Worm (Caenorhabditis elegans) whole organism, L4 larva: Measurements from ENCODE around the gene srd-12.
A peak's percentile ranks its signal among the peaks of the same experiment; 100 is the strongest.

Source experiments
- D1046.2 ChIP-seq: fragments of 200-800 bp; sonication (Bioruptor generic); IDR thresholded peaks from 2 replicates; pipeline ENCODE4 v1.3.6; 2022; ENCODE audit warnings: missing genetic modification characterization, missing compliant biosample characterization
- F10B5.3 ChIP-seq: sonication (generic microtip); optimal IDR thresholded peaks from 2 replicates; lab custom pipeline; 2016; ENCODE audit warnings: mild to moderate bottlenecking, missing genetic modification characterization, missing compliant biosample characterization
- F26F4.8 ChIP-seq: fragments of 200-800 bp; sonication (Bioruptor generic); conservative IDR thresholded peaks from 2 replicates; pipeline ENCODE4 v1.3.6; 2022; ENCODE audit warnings: missing genetic modification characterization, missing compliant biosample characterization
- F37D6.2 ChIP-seq: sonication (generic microtip); optimal IDR thresholded peaks from 2 replicates; lab custom pipeline; 2016; ENCODE audit warnings: mild to moderate bottlenecking, missing genetic modification characterization, missing compliant biosample characterization
- F44E2.7 ChIP-seq: fragments of 200-800 bp; sonication (Bioruptor generic); IDR thresholded peaks from 2 replicates; pipeline ENCODE4 v2.1.2; 2022; ENCODE audit warnings: missing genetic modification characterization, missing compliant biosample characterization
- F49E8.2 ChIP-seq: sonication (generic microtip); optimal IDR thresholded peaks from 2 replicates; lab custom pipeline; 2016; ENCODE audit warnings: missing compliant biosample characterization, mild to moderate bottlenecking, missing genetic modification characterization, borderline replicate concordance
- R02D3.7 ChIP-seq: fragments of 150-350 bp; sonication (generic microtip); optimal IDR thresholded peaks from 3 replicates; lab custom pipeline; 2014; ENCODE audit warnings: missing biosample characterization, missing genetic modification characterization
- T26A8.4 ChIP-seq: fragments of 200-800 bp; sonication (Bioruptor generic); IDR thresholded peaks from 2 replicates; pipeline ENCODE4 v1.3.6; 2022; ENCODE audit warnings: missing genetic modification characterization, missing compliant biosample characterization
- Y105C5A.15 ChIP-seq: fragments of 200-800 bp; sonication (Bioruptor generic); IDR thresholded peaks from 2 replicates; pipeline ENCODE4 v1.3.6; 2022; ENCODE audit warnings: missing genetic modification characterization, missing compliant biosample characterization
- Y48G9A.11 ChIP-seq: fragments of 200-800 bp; sonication (Bioruptor generic); IDR thresholded peaks from 2 replicates; pipeline ENCODE4 v1.3.6; 2022; ENCODE audit warnings: missing genetic modification reagents, missing genetic modification characterization, missing compliant biosample characterization
- Y5F2A.4 ChIP-seq: fragments of 200-800 bp; sonication (Bioruptor generic); optimal IDR thresholded peaks from 2 replicates; lab custom pipeline; 2018; ENCODE audit warnings: mild to moderate bottlenecking, missing genetic modification characterization, missing compliant biosample characterization
- ZK337.2 ChIP-seq: fragments of 200-800 bp; sonication (Bioruptor generic); IDR thresholded peaks from 2 replicates; pipeline ENCODE4 v1.3.6; 2022; ENCODE audit warnings: missing genetic modification reagents, missing genetic modification characterization, missing compliant biosample characterization
- aha-1 ChIP-seq: fragments of 150-350 bp; peaks from one replicate; lab custom pipeline; 2014; ENCODE audit warnings: missing biosample characterization, missing genetic modification characterization
- arid-1 ChIP-seq: fragments of 200-800 bp; sonication (Bioruptor generic); conservative IDR thresholded peaks from 2 replicates; pipeline ENCODE4 v1.3.6; 2022; ENCODE audit warnings: missing genetic modification reagents, missing genetic modification characterization, missing compliant biosample characterization
- ceh-62 ChIP-seq: sonication (generic microtip); optimal IDR thresholded peaks from 2 replicates; lab custom pipeline; 2017; ENCODE audit warnings: missing biosample characterization, missing genetic modification characterization
- ceh-82 ChIP-seq: sonication (generic microtip); optimal IDR thresholded peaks from 2 replicates; lab custom pipeline; 2017; ENCODE audit warnings: missing biosample characterization, missing genetic modification characterization
- cey-2 ChIP-seq: sonication (generic microtip); optimal IDR thresholded peaks from 3 replicates; lab custom pipeline; 2017; ENCODE audit warnings: missing genetic modification characterization, mild to moderate bottlenecking, missing compliant biosample characterization, antibody characterized with exemption, borderline replicate concordance; ENCODE audit not compliant: insufficient read depth
- daf-16 ChIP-seq, 3 experiments: sonication (generic microtip); optimal IDR thresholded peaks; 2 replicates each; lab custom pipeline; 2016 to 2017; ENCODE audit warnings: missing genetic modification characterization in 3 of 3, missing genetic modification reagents in 3 of 3, mild to moderate bottlenecking in 2 of 3, missing compliant biosample characterization in 2 of 3, missing biosample characterization in 1 of 3, moderate library complexity in 1 of 3
- daf-19 ChIP-seq: fragments of 200-800 bp; sonication (Bioruptor generic); conservative IDR thresholded peaks from 2 replicates; pipeline ENCODE4 v1.3.6; 2022; ENCODE audit warnings: missing genetic modification characterization, missing compliant biosample characterization
- daf-8 ChIP-seq: fragments of 200-800 bp; sonication (Bioruptor generic); IDR thresholded peaks from 2 replicates; pipeline ENCODE4 v1.3.6; 2022; ENCODE audit warnings: missing genetic modification characterization, missing compliant biosample characterization
- dmd-6 ChIP-seq: fragments of 200-800 bp; sonication (Bioruptor generic); IDR thresholded peaks from 2 replicates; pipeline ENCODE4 v1.3.6; 2022; ENCODE audit warnings: missing genetic modification reagents, missing genetic modification characterization, missing compliant biosample characterization
- dpl-1 ChIP-seq: fragments of 150-350 bp; optimal IDR thresholded peaks from 2 replicates; lab custom pipeline; 2014; ENCODE audit warnings: missing biosample characterization, missing genetic modification reagents, missing genetic modification characterization
- duxl-1 ChIP-seq: sonication (generic microtip); optimal IDR thresholded peaks from 2 replicates; lab custom pipeline; 2016; ENCODE audit warnings: mild to moderate bottlenecking, missing genetic modification characterization, moderate library complexity, missing compliant biosample characterization; ENCODE audit not compliant: poor library complexity
- dve-1 ChIP-seq: sonication (generic microtip); optimal IDR thresholded peaks from 2 replicates; lab custom pipeline; 2017; ENCODE audit warnings: antibody characterized with exemption, mild to moderate bottlenecking, missing genetic modification characterization, missing compliant biosample characterization; ENCODE audit not compliant: insufficient read depth
- egl-27 ChIP-seq: sonication (generic microtip); optimal IDR thresholded peaks from 3 replicates; lab custom pipeline; 2017; ENCODE audit warnings: missing biosample characterization, missing genetic modification reagents, missing genetic modification characterization
- fkh-10 ChIP-seq: fragments of 150-350 bp; optimal IDR thresholded peaks from 2 replicates; lab custom pipeline; 2014; ENCODE audit warnings: missing biosample characterization, missing genetic modification reagents, missing genetic modification characterization
- hlh-11 ChIP-seq: fragments of 200-800 bp; sonication (Bioruptor generic); optimal IDR thresholded peaks from 2 replicates; lab custom pipeline; 2018; ENCODE audit warnings: mild to moderate bottlenecking, missing genetic modification characterization, missing compliant biosample characterization
- hlh-30 ChIP-seq: sonication (generic microtip); optimal IDR thresholded peaks from 2 replicates; lab custom pipeline; 2017; ENCODE audit warnings: antibody characterized with exemption, mild to moderate bottlenecking, missing genetic modification characterization, missing compliant biosample characterization; ENCODE audit not compliant: insufficient read depth
- hmg-1.1 ChIP-seq: fragments of 200-800 bp; sonication (Bioruptor generic); IDR thresholded peaks from 2 replicates; pipeline ENCODE4 v1.3.6; 2022; ENCODE audit warnings: missing genetic modification reagents, missing genetic modification characterization, missing compliant biosample characterization
- lim-7 ChIP-seq: fragments of 200-800 bp; sonication (Bioruptor generic); IDR thresholded peaks from 2 replicates; pipeline ENCODE4 v1.3.6; 2022; ENCODE audit warnings: missing genetic modification characterization, missing compliant biosample characterization
- lin-15B ChIP-seq: fragments of 150-350 bp; sonication (generic microtip); optimal IDR thresholded peaks from 3 replicates; lab custom pipeline; 2014; ENCODE audit warnings: missing biosample characterization, missing genetic modification characterization
- lin-38 ChIP-seq: fragments of 200-800 bp; sonication (Bioruptor generic); IDR thresholded peaks from 2 replicates; pipeline ENCODE4 v1.3.6; 2022; ENCODE audit warnings: missing genetic modification reagents, missing genetic modification characterization, missing compliant biosample characterization
- mep-1 ChIP-seq: fragments of 150-350 bp; sonication (generic microtip); optimal IDR thresholded peaks from 3 replicates; lab custom pipeline; 2014; ENCODE audit warnings: missing biosample characterization, missing genetic modification characterization
- mxl-3 ChIP-seq: fragments of 200-800 bp; sonication (Bioruptor generic); optimal IDR thresholded peaks from 2 replicates; lab custom pipeline; 2018; ENCODE audit warnings: mild to moderate bottlenecking, missing genetic modification characterization, missing compliant biosample characterization
- nhr-111 ChIP-seq: fragments of 200-800 bp; sonication (Bioruptor generic); optimal IDR thresholded peaks from 2 replicates; lab custom pipeline; 2018; ENCODE audit warnings: mild to moderate bottlenecking, missing genetic modification characterization, missing compliant biosample characterization
- nhr-25 ChIP-seq: sonication (generic microtip); optimal IDR thresholded peaks from 2 replicates; lab custom pipeline; 2017; ENCODE audit warnings: missing genetic modification characterization, mild to moderate bottlenecking, missing compliant biosample characterization, antibody characterized with exemption, moderate library complexity, borderline replicate concordance; ENCODE audit not compliant: insufficient read depth
- nhr-28 ChIP-seq: fragments of 150-350 bp; optimal IDR thresholded peaks from 2 replicates; lab custom pipeline; 2014; ENCODE audit warnings: missing biosample characterization, missing genetic modification characterization
- nhr-41 ChIP-seq: fragments of 200-800 bp; sonication (Bioruptor generic); IDR thresholded peaks from 2 replicates; pipeline ENCODE4 v1.3.6; 2022; ENCODE audit warnings: missing genetic modification reagents, missing genetic modification characterization, missing compliant biosample characterization
- nhr-6 ChIP-seq: fragments of 150-350 bp; optimal IDR thresholded peaks from 2 replicates; lab custom pipeline; 2014; ENCODE audit warnings: missing biosample characterization, missing genetic modification characterization
- nhr-76 ChIP-seq: fragments of 150-350 bp; optimal IDR thresholded peaks from 2 replicates; lab custom pipeline; 2014; ENCODE audit warnings: missing biosample characterization, missing genetic modification characterization
- pha-4 ChIP-seq, 2 experiments: fragments of 150-350 bp in 1 of 2; fragments of 200-800 bp in 1 of 2; sonication (Bioruptor generic) in 1 of 2; IDR thresholded peaks in 1 of 2; optimal IDR thresholded peaks in 1 of 2; 2 replicates each; pipeline versions ENCODE4 v1.3.6 to Lab custom; 2014 to 2022; ENCODE audit warnings: missing genetic modification characterization in 2 of 2, missing genetic modification reagents in 2 of 2, missing biosample characterization in 1 of 2, missing compliant biosample characterization in 1 of 2
- rbr-2 ChIP-seq: sonication (generic microtip); optimal IDR thresholded peaks from 2 replicates; lab custom pipeline; 2016; ENCODE audit warnings: missing genotype, missing genetic modification characterization, missing compliant biosample characterization
- snpc-4 ChIP-seq: fragments of 150-350 bp; optimal IDR thresholded peaks from 2 replicates; lab custom pipeline; 2014; ENCODE audit warnings: missing biosample characterization, missing genetic modification characterization
- tag-97 ChIP-seq: fragments of 200-800 bp; sonication (Bioruptor generic); IDR thresholded peaks from 2 replicates; pipeline ENCODE4 v1.3.6; 2022; ENCODE audit warnings: missing genetic modification characterization, missing compliant biosample characterization
- tra-1 ChIP-seq: fragments of 200-800 bp; sonication (Bioruptor generic); IDR thresholded peaks from 2 replicates; pipeline ENCODE4 v1.3.6; 2022; ENCODE audit warnings: missing genetic modification reagents, missing genetic modification characterization, missing compliant biosample characterization
- unc-130 ChIP-seq: sonication (generic microtip); optimal IDR thresholded peaks from 2 replicates; lab custom pipeline; 2016; ENCODE audit warnings: missing genetic modification reagents, missing genetic modification characterization, missing compliant biosample characterization
- unc-39 ChIP-seq: sonication (generic microtip); optimal IDR thresholded peaks from 2 replicates; lab custom pipeline; 2017; ENCODE audit warnings: missing biosample characterization, missing genetic modification characterization
- ztf-11 ChIP-seq: fragments of 150-350 bp; optimal IDR thresholded peaks from 2 replicates; lab custom pipeline; 2014; ENCODE audit warnings: missing biosample characterization, missing genetic modification characterization
- ztf-7 ChIP-seq: fragments of 150-350 bp; optimal IDR thresholded peaks from 2 replicates; lab custom pipeline; 2014; ENCODE audit warnings: missing biosample characterization, missing genetic modification characterization

srd-12 gene

ce11 chrIV:5659461-5659860, 29.4 kb upstream of the srd-12 start (continued):
- TF ChIP-seq F44E2.7 (no peak), dmd-6 (GFP tag; lab: Robert Waterston, UW) (peak; percentile 90), lim-7 (GFP tag; lab: Robert Waterston, UW) (no peak), hlh-11 (tag; lab: Kevin White, UChicago) (peak; percentile 65), nhr-41 (GFP tag; lab: Robert Waterston, UW) (no peak), cey-2 (tag; lab: Kevin White, UChicago) (no peak), daf-8 (GFP tag; lab: Robert Waterston, UW) (no peak), Y105C5A.15 (no peak), D1046.2 (no peak), F10B5.3 (tag; lab: Kevin White, UChicago) (no peak), nhr-25 (no peak), lin-15B (tag; lab: Kevin White, UChicago) (no peak), tag-97 (GFP tag; lab: Robert Waterston, UW) (no peak), Y48G9A.11 (GFP tag; lab: Robert Waterston, UW) (no peak), tra-1 (GFP tag; lab: Robert Waterston, UW) (no peak), hlh-30 (tag; lab: Kevin White, UChicago) (peak; percentile 10), F26F4.8 (GFP tag; lab: Robert Waterston, UW) (no peak), mep-1 (tag; lab: Kevin White, UChicago) (no peak), rbr-2 (tag; lab: Kevin White, UChicago) (no peak), snpc-4 (tag; lab: Kevin White, UChicago) (no peak), nhr-28 (tag; lab: Kevin White, UChicago) (peak; percentile 80), unc-39 (tag; lab: Kevin White, UChicago) (no peak), R02D3.7 (tag; lab: Kevin White, UChicago) (no peak), lin-38 (no peak), ceh-82 (no peak), daf-19 (GFP tag; lab: Robert Waterston, UW) (no peak), dpl-1 (GFP tag; lab: Kevin White, UChicago) (no peak), daf-16 (GFP tag; optimal IDR thresholded peaks at IDR 0.05; lab: Kevin White, UChicago) (no peak), daf-16 (tag; optimal IDR thresholded peaks at IDR 0.05; lab: Kevin White, UChicago) (peak; percentile 93), fkh-10 (GFP tag; lab: Kevin White, UChicago) (no peak), nhr-76 (tag; lab: Kevin White, UChicago) (no peak), mxl-3 (GFP tag; lab: Kevin White, UChicago) (peak; percentile 31), ZK337.2 (no peak), pha-4 (GFP tag; IDR thresholded peaks at IDR 0.05; lab: Robert Waterston, UW) (no peak), pha-4 (tag; optimal IDR thresholded peaks at IDR 0.05; lab: Kevin White, UChicago) (no peak), ztf-7 (no peak), T26A8.4 (no peak), ztf-11 (no peak), ceh-62 (tag; lab: Kevin White, UChicago) (no peak), unc-130 (no peak), Y5F2A.4 (no peak), nhr-6 (no peak), duxl-1 (tag; lab: Kevin White, UChicago) (no peak), nhr-111 (GFP tag; lab: Kevin White, UChicago) (no peak), egl-27 (tag; lab: Kevin White, UChicago) (no peak), dve-1 (tag; lab: Kevin White, UChicago) (peak; percentile 83), F49E8.2 (tag; lab: Kevin White, UChicago) (no peak), F37D6.2 (tag; lab: Kevin White, UChicago) (no peak), hmg-1.1 (0 out of 2 replicates have a peak, but pooled peaks have one; percentile 13), arid-1 (GFP tag; lab: Robert Waterston, UW) (no peak), aha-1 (tag; lab: Kevin White, UChicago) (peak; percentile 32)
